Worm (Caenorhabditis elegans) whole organism, midembryonic: ENCODE results near the gene srx-4.

Experiments
- T22C8.4 ChIP-seq: fragments of 200-800 bp; sonication (Bioruptor generic); IDR thresholded peaks from 2 replicates; pipeline ENCODE4 v1.3.6; 2022; ENCODE audit warnings: missing genetic modification characterization, missing compliant biosample characterization
- cog-1 ChIP-seq: sonication (generic microtip); optimal IDR thresholded peaks from 2 replicates; lab custom pipeline; 2016; ENCODE audit warnings: missing genetic modification characterization, missing compliant biosample characterization
- flt-1 ChIP-seq: fragments of 200-800 bp; sonication (Bioruptor generic); IDR thresholded peaks from 2 replicates; pipeline ENCODE4 v1.3.6; 2022; ENCODE audit warnings: missing genetic modification characterization, missing compliant biosample characterization
- klf-2 ChIP-seq: fragments of 200-800 bp; sonication (Bioruptor generic); conservative IDR thresholded peaks from 2 replicates; pipeline ENCODE4 v1.3.6; 2022; ENCODE audit warnings: missing genetic modification reagents, missing genetic modification characterization, missing compliant biosample characterization
- med-1 ChIP-seq: sonication (generic microtip); optimal IDR thresholded peaks from 2 replicates; lab custom pipeline; 2017; ENCODE audit warnings: missing genetic modification characterization, mild to moderate bottlenecking, missing compliant biosample characterization, antibody characterized with exemption, missing genetic modification reagents; ENCODE audit not compliant: insufficient read depth
- ref-1 ChIP-seq: fragments of 200-800 bp; sonication (Bioruptor generic); conservative IDR thresholded peaks from 2 replicates; pipeline ENCODE4 v1.3.6; 2022; ENCODE audit warnings: missing genetic modification reagents, missing genetic modification characterization, missing compliant biosample characterization
- tab-1 ChIP-seq: fragments of 200-800 bp; sonication (Bioruptor generic); IDR thresholded peaks from 2 replicates; pipeline ENCODE4 v1.3.6; 2022; ENCODE audit warnings: missing genetic modification characterization, missing compliant biosample characterization
- ztf-23 ChIP-seq: fragments of 200-800 bp; sonication (Bioruptor generic); IDR thresholded peaks from 2 replicates; pipeline ENCODE4 v1.3.6; 2022; ENCODE audit warnings: missing genetic modification reagents, missing genetic modification characterization, missing compliant biosample characterization
- ztf-29 ChIP-seq: fragments of 200-800 bp; sonication (Bioruptor generic); IDR thresholded peaks from 2 replicates; pipeline ENCODE4 v1.3.6; 2022; ENCODE audit warnings: missing genetic modification reagents, missing genetic modification characterization, missing compliant biosample characterization

Gene srx-4

ce11 chrV:657678-658077 lies 34.9 kb downstream of the srx-4 start, which contains the start of gene srh-246:
Gene srh-246 (minus strand): TSS chrV:657778.
- TF ChIP-seq flt-1 (no peak), tab-1 (GFP tag; lab: Robert Waterston, UW) (no peak), T22C8.4 (GFP tag; lab: Robert Waterston, UW) (no peak), klf-2 (GFP tag; lab: Robert Waterston, UW) (no peak), ztf-29 (GFP tag; lab: Robert Waterston, UW) (no peak), ref-1 (GFP tag; lab: Robert Waterston, UW) (no peak)

ce11 chrV:655823-656222 lies 36.7 kb downstream of the srx-4 start, which contains the start of gene srh-245:
Gene srh-245 (minus strand): TSS chrV:655923.
- TF ChIP-seq med-1 (GFP tag; lab: Kevin White, UChicago) = no peak
- TF ChIP-seq ztf-29 (GFP tag; lab: Robert Waterston, UW) = no peak
- TF ChIP-seq cog-1 (tag; lab: Kevin White, UChicago) = no peak
- TF ChIP-seq T22C8.4 (GFP tag; lab: Robert Waterston, UW) = no peak
- TF ChIP-seq tab-1 (GFP tag; lab: Robert Waterston, UW) = no peak
- TF ChIP-seq klf-2 (GFP tag; lab: Robert Waterston, UW) = no peak
- TF ChIP-seq ztf-23 (GFP tag; lab: Robert Waterston, UW) = no peak
- no peak for TF ChIP-seq ref-1 (GFP tag; lab: Robert Waterston, UW)

- TF ChIP-seq flt-1 = no peak
- TF ChIP-seq ref-1 (GFP tag; lab: Robert Waterston, UW) = no peak
- TF ChIP-seq ztf-23 (GFP tag; lab: Robert Waterston, UW) = no peak
- TF ChIP-seq tab-1 (GFP tag; lab: Robert Waterston, UW) = no peak
- TF ChIP-seq med-1 (GFP tag; lab: Kevin White, UChicago) = no peak
- no peak for TF ChIP-seq T22C8.4 (GFP tag; lab: Robert Waterston, UW)
Measured at ce11 chrV:654402-654801, 38.2 kb downstream of the srx-4 start, which contains the start of gene srj-6. Gene srj-6 (minus strand): TSS chrV:654502.

ce11 chrV:652940-653339 lies 39.6 kb downstream of the srx-4 start, which contains the start of gene srj-5:
Gene srj-5 (minus strand): TSS chrV:653040.
- TF ChIP-seq ztf-29 (GFP tag; lab: Robert Waterston, UW) = no peak

- TF ChIP-seq cog-1 (tag; lab: Kevin White, UChicago) (no peak), ref-1 (GFP tag; lab: Robert Waterston, UW) (no peak), ztf-29 (GFP tag; lab: Robert Waterston, UW) (no peak), ztf-23 (GFP tag; lab: Robert Waterston, UW) (no peak), flt-1 (no peak), med-1 (GFP tag; lab: Kevin White, UChicago) (no peak)
Measured at ce11 chrV:646888-647287, 45.7 kb downstream of the srx-4 start, which contains the start of gene ugt-42. Gene ugt-42 (plus strand): TSS chrV:647188.

- TF ChIP-seq T22C8.4 (GFP tag; lab: Robert Waterston, UW) = no peak
- no peak for TF ChIP-seq flt-1
- no peak for TF ChIP-seq ref-1 (GFP tag; lab: Robert Waterston, UW)
- TF ChIP-seq ztf-23 (GFP tag; lab: Robert Waterston, UW) = no peak
- no peak for TF ChIP-seq cog-1 (tag; lab: Kevin White, UChicago)
- TF ChIP-seq med-1 (GFP tag; lab: Kevin White, UChicago) = no peak
- no peak for TF ChIP-seq klf-2 (GFP tag; lab: Robert Waterston, UW)
- no peak for TF ChIP-seq tab-1 (GFP tag; lab: Robert Waterston, UW)
- no peak for TF ChIP-seq ztf-29 (GFP tag; lab: Robert Waterston, UW)
Measured at ce11 chrV:646129-646528, 46.4 kb downstream of the srx-4 start, which contains the start of gene F48G7.12. Gene F48G7.12 (minus strand): TSS chrV:646229.

ce11 chrV:642750-643149 lies 49.8 kb downstream of the srx-4 start, which contains the start of gene nhr-190:
Gene nhr-190 (minus strand): TSS chrV:642924.
- TF ChIP-seq ref-1 (GFP tag; lab: Robert Waterston, UW) = no peak
- TF ChIP-seq ztf-23 (GFP tag; lab: Robert Waterston, UW) = no peak
- TF ChIP-seq ztf-29 (GFP tag; lab: Robert Waterston, UW) = no peak
- TF ChIP-seq cog-1 (tag; lab: Kevin White, UChicago) = no peak
- no peak for TF ChIP-seq tab-1 (GFP tag; lab: Robert Waterston, UW)
- no peak for TF ChIP-seq T22C8.4 (GFP tag; lab: Robert Waterston, UW)
- TF ChIP-seq flt-1 = no peak
- TF ChIP-seq med-1 (GFP tag; lab: Kevin White, UChicago) = no peak
- no peak for TF ChIP-seq klf-2 (GFP tag; lab: Robert Waterston, UW)
